Worm (Caenorhabditis elegans) whole organism, L3 larva: Measurements from ENCODE around the gene H20J04.4.

Experiments
- ama-1 ChIP-seq: fragments of 150-350 bp; optimal IDR thresholded peaks from 2 replicates; lab custom pipeline; 2018
- egl-27 ChIP-seq: sonication (generic microtip); optimal IDR thresholded peaks from 4 replicates; lab custom pipeline; 2017; ENCODE audit warnings: missing biosample characterization, missing genetic modification reagents, missing genetic modification characterization
- fos-1 ChIP-seq: fragments of 150-350 bp; optimal IDR thresholded peaks from 2 replicates; lab custom pipeline; 2014; ENCODE audit warnings: missing biosample characterization, missing genetic modification characterization
- lsy-12 ChIP-seq: sonication (generic microtip); optimal IDR thresholded peaks from 2 replicates; lab custom pipeline; 2016; ENCODE audit warnings: mild to moderate bottlenecking, missing genetic modification characterization, missing compliant biosample characterization
- mdl-1 ChIP-seq: fragments of 150-350 bp; optimal IDR thresholded peaks from 2 replicates; lab custom pipeline; 2014; ENCODE audit warnings: missing biosample characterization, missing genetic modification characterization
- nhr-23 ChIP-seq: fragments of 150-350 bp; optimal IDR thresholded peaks from 2 replicates; lab custom pipeline; 2014; ENCODE audit warnings: missing biosample characterization, missing genetic modification reagents, missing genetic modification characterization
- nhr-237 ChIP-seq: fragments of 150-350 bp; optimal IDR thresholded peaks from 2 replicates; lab custom pipeline; 2014; ENCODE audit warnings: missing biosample characterization, missing genetic modification characterization
- nhr-28 ChIP-seq: fragments of 150-350 bp; optimal IDR thresholded peaks from 2 replicates; lab custom pipeline; 2014; ENCODE audit warnings: missing biosample characterization, missing genetic modification characterization
- nhr-67 ChIP-seq: fragments of 150-350 bp; optimal IDR thresholded peaks from 2 replicates; lab custom pipeline; 2014; ENCODE audit warnings: missing biosample characterization, missing genetic modification characterization
- pqm-1 ChIP-seq: fragments of 150-350 bp; optimal IDR thresholded peaks from 2 replicates; lab custom pipeline; 2017; ENCODE audit warnings: missing biosample characterization, missing genetic modification characterization, inconsistent platforms
- snpc-4 ChIP-seq: fragments of 150-350 bp; optimal IDR thresholded peaks from 2 replicates; lab custom pipeline; 2014; ENCODE audit warnings: missing biosample characterization, missing genetic modification characterization
- unc-39 ChIP-seq: sonication (generic microtip); optimal IDR thresholded peaks from 4 replicates; lab custom pipeline; 2017; ENCODE audit warnings: missing biosample characterization, missing genetic modification characterization
- unc-62 ChIP-seq: fragments of 150-350 bp; sonication (generic microtip); optimal IDR thresholded peaks from 4 replicates; lab custom pipeline; 2014; ENCODE audit warnings: missing biosample characterization, missing genetic modification reagents, missing genetic modification characterization

ce11 chrII:4306921-4307630 lies 21.7 kb upstream of the H20J04.4 start, which contains the start of gene Y52E8A.3:
- no peak for TF ChIP-seq pqm-1 (tag; lab: Kevin White, UChicago)
- TF ChIP-seq ama-1 (lab: Kevin White, UChicago), result no peak
- no peak for TF ChIP-seq unc-62 (GFP tag; lab: Kevin White, UChicago)
- TF ChIP-seq lsy-12 (tag; lab: Kevin White, UChicago), result no peak
- TF ChIP-seq fos-1 (tag; lab: Kevin White, UChicago), result no peak
- TF ChIP-seq nhr-67, result no peak
- TF ChIP-seq egl-27 (tag; lab: Kevin White, UChicago), result no peak
- no peak for TF ChIP-seq nhr-23
- no peak for TF ChIP-seq nhr-237 (tag; lab: Kevin White, UChicago)
- TF ChIP-seq unc-39 (tag; lab: Kevin White, UChicago), result no peak
- TF ChIP-seq nhr-28 (tag; lab: Kevin White, UChicago), result no peak
- no peak for TF ChIP-seq mdl-1
- TF ChIP-seq snpc-4 (tag; lab: Kevin White, UChicago), result no peak
